Fruit fly (Drosophila melanogaster) S2 (cell line): ENCODE measurements around the gene edin.

Experiments
- CG8478 ChIP-seq: fragments of >200 bp; optimal IDR thresholded peaks from 2 replicates; lab custom pipeline; 2018
- CTCF ChIP-seq, 2 experiments: fragments of >200 bp; optimal IDR thresholded peaks; 2 replicates each; lab custom pipeline; 2018

DNA sequence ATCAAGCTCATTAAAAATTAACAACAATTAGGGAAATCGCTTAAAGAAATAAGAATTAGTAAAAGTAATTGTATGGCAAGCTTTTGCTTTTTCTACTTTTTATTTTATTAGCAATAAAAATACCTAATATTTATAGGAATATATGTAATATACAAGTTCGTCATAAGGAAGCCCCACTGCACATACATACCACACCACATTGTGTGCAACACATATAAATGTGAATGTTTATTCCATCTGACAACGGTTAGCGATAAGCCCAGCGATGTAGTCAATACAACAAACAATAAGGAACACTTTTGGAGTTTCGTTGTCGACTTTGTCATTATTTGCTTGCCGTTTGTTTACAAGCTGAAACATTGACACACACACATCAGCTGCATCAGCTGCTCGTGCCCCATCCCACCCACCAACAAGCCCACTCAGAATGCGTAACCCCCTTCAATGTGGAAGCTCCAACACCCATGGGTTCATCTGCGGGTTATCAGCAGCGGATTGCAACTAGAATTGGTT lies 9.3 kb upstream of the edin start:
- no peak for TF ChIP-seq CG8478 (lab: Kevin White, UChicago)
- no peak for TF ChIP-seq CTCF (optimal IDR thresholded peaks at IDR 0.05; lab: Kevin White, UChicago)
